Fruit fly (Drosophila melanogaster): ENCODE data around the gene AIF.
A peak's percentile ranks its signal among the peaks of the same experiment; 100 is the strongest.

The AIF gene

dm6 chr2L:2200136-2201036 is 48.8 kb downstream of the AIF start (continued):
- TF ChIP-seq eyg (GFP tag; optimal IDR thresholded peaks at IDR 0.05) (no peak), Poxn (GFP tag; IDR thresholded peaks at IDR 0.05) (no peak), CG6813 (GFP tag; optimal IDR thresholded peaks at IDR 0.05) (no peak), CG3726 (GFP tag; IDR thresholded peaks at IDR 0.05) (no peak), Nf-YC (tag; optimal IDR thresholded peaks at IDR 0.05) (peak; percentile 64), peb (GFP tag; IDR thresholded peaks at IDR 0.05) (no peak), Pdp1 (GFP tag; optimal IDR thresholded peaks at IDR 0.05) (peak in 1 of 2 experiments; percentile 100), Deaf1 (tag; optimal IDR thresholded peaks at IDR 0.05) (peak; percentile 61), CG7357 (GFP tag; IDR thresholded peaks at IDR 0.05) (no peak), wek (GFP tag; optimal IDR thresholded peaks at IDR 0.05) (no peak), CG8290 (GFP tag; optimal IDR thresholded peaks at IDR 0.05) (no peak), CG8290 (tag; optimal IDR thresholded peaks at IDR 0.05) (peak in 1 of 2 experiments; percentile 61), CG10431 (GFP tag; optimal IDR thresholded peaks at IDR 0.05) (peak; percentile 85), HLH54F (GFP tag; optimal IDR thresholded peaks at IDR 0.05) (no peak), gro (GFP tag; optimal IDR thresholded peaks at IDR 0.05) (peak; percentile 19), jigr1 (GFP tag; IDR thresholded peaks at IDR 0.05) (no peak), bsh (GFP tag; optimal IDR thresholded peaks at IDR 0.05) (peak in 1 of 2 experiments; percentile 7), so (GFP tag; IDR thresholded peaks at IDR 0.05) (no peak), toy (GFP tag; IDR thresholded peaks at IDR 0.05) (no peak), pum (GFP tag; optimal IDR thresholded peaks at IDR 0.05) (no peak), yki (optimal IDR thresholded peaks at IDR 0.05) (peak; percentile 50), sqz (GFP tag; optimal IDR thresholded peaks at IDR 0.05) (peak; percentile 78), CG6175 (GFP tag; IDR thresholded peaks at IDR 0.05) (no peak), Blimp-1 (GFP tag; optimal IDR thresholded peaks at IDR 0.05) (no peak), CG11085 (GFP tag; IDR thresholded peaks at IDR 0.05) (no peak), ab (GFP tag; optimal IDR thresholded peaks at IDR 0.05) (peak; percentile 40), ham (GFP tag; IDR thresholded peaks at IDR 0.05) (no peak), kni (GFP tag; optimal IDR thresholded peaks at IDR 0.05) (peak; percentile 88), ftz-f1 (GFP tag; optimal IDR thresholded peaks at IDR 0.05) (peak; percentile 94), Dfd (GFP tag; optimal IDR thresholded peaks at IDR 0.05) (no peak), Lhr (GFP tag; optimal IDR thresholded peaks at IDR 0.05) (peak; percentile 41), CG32532 (GFP tag; IDR thresholded peaks at IDR 0.05) (no peak), CG17328 (GFP tag; IDR thresholded peaks at IDR 0.05) (no peak), stc (GFP tag; IDR thresholded peaks at IDR 0.05) (no peak), lbe (GFP tag; optimal IDR thresholded peaks at IDR 0.05) (peak; percentile 33), CG10543 (GFP tag; optimal IDR thresholded peaks at IDR 0.05) (peak; percentile 58), HHEX (GFP tag; optimal IDR thresholded peaks at IDR 0.05) (no peak), schlank (tag; optimal IDR thresholded peaks at IDR 0.05) (no peak), CG7271 (tag; optimal IDR thresholded peaks at IDR 0.05) (no peak), sna (GFP tag; IDR thresholded peaks at IDR 0.05; ENCODE audit: partially characterized antibody) (no peak), cg (GFP tag; optimal IDR thresholded peaks at IDR 0.05) (peak; percentile 89), Bgb (GFP tag; IDR thresholded peaks at IDR 0.05; ENCODE audit: partially characterized antibody) (no peak), CG17829 (tag; optimal IDR thresholded peaks at IDR 0.05) (peak; percentile 59), repo (GFP tag; optimal IDR thresholded peaks at IDR 0.05) (no peak), sd (tag; optimal IDR thresholded peaks at IDR 0.05) (peak; percentile 91), CG6765 (GFP tag; optimal IDR thresholded peaks at IDR 0.05) (no peak), pros (GFP tag; optimal IDR thresholded peaks at IDR 0.05) (peak; percentile 84), gce (GFP tag; IDR thresholded peaks at IDR 0.05) (no peak), Dll (GFP tag; IDR thresholded peaks at IDR 0.05; ENCODE audit: partially characterized antibody) (no peak), Bteb2 (GFP tag; optimal IDR thresholded peaks at IDR 0.05) (no peak)
